Worm (Caenorhabditis elegans): ENCODE results near the gene ndab-2.

- TF ChIP-seq jun-1 (tag; optimal IDR thresholded peaks at IDR 0.05) (no peak), snpc-4 (tag; optimal IDR thresholded peaks at IDR 0.05) (no peak), zag-1 (tag; optimal IDR thresholded peaks at IDR 0.05) (no peak)
Observed at ce11 chrIII:7167568-7167937, 13.0 kb upstream of the ndab-2 start, which contains the start of gene acs-4.

All from whole organism, L1 larva.